Fruit fly (Drosophila melanogaster) whole organism, pupa: ENCODE measurements around the gene CG34456.

Experiments used
- CG10348 ChIP-seq: fragments of 200-800 bp; sonication (Bioruptor generic); IDR thresholded peaks from 2 replicates; pipeline ENCODE4 v1.3.6; 2022; ENCODE audit warnings: missing biosample characterization, missing genetic modification characterization
- CG13204 ChIP-seq: fragments of 200-800 bp; sonication (Bioruptor generic); optimal IDR thresholded peaks from 2 replicates; lab custom pipeline; 2018; ENCODE audit warnings: missing biosample characterization, mild to moderate bottlenecking, missing genetic modification characterization, moderate library complexity
- CG15710 ChIP-seq: fragments of 200-800 bp; sonication (Bioruptor generic); optimal IDR thresholded peaks from 2 replicates; lab custom pipeline; 2018; ENCODE audit warnings: missing biosample characterization, mild to moderate bottlenecking, missing genetic modification characterization, moderate library complexity
- CG8301 ChIP-seq: fragments of 200-800 bp; sonication (Bioruptor generic); optimal IDR thresholded peaks from 2 replicates; lab custom pipeline; 2018; ENCODE audit warnings: missing biosample characterization, mild to moderate bottlenecking, missing genetic modification characterization
- Pif1B ChIP-seq: fragments of 200-800 bp; sonication (Bioruptor generic); optimal IDR thresholded peaks from 3 replicates; lab custom pipeline; 2016; ENCODE audit warnings: missing biosample characterization, missing genetic modification characterization

DNA sequence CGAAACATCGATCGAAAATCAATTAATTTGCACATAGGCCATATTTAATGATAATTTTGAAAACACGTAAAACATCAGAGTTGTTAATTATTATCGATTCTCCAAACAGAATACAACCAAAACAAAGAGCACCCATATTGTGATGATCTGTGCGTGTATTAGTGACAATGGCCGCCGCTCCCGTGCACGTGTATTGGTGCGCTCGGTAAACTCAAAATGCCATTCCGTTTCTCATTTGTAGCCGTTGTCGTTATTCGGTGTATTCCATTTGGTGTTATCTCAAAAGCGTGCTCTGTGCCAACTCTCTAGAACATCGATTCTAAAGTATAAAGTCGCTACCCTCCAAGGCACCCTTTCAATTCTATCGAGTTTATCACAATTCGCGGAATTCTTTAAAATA lies 21.1 kb upstream of the CG34456 start:
- no peak for TF ChIP-seq CG15710
- TF ChIP-seq CG8301 (tag; lab: Kevin White, UChicago): no peak
- TF ChIP-seq CG13204 (GFP tag; lab: Kevin White, UChicago): no peak
- TF ChIP-seq Pif1B (GFP tag; lab: Kevin White, UChicago): no peak
- no peak for TF ChIP-seq CG10348 (GFP tag; lab: Robert Waterston, UW)
